Worm (Caenorhabditis elegans) whole organism, L4 larva: ENCODE measurements around the gene VZK822L.2.
A peak's percentile ranks its signal among the peaks of the same experiment; 100 is the strongest.

Source experiments
- F26F4.8 ChIP-seq: fragments of 200-800 bp; sonication (Bioruptor generic); conservative IDR thresholded peaks from 2 replicates; pipeline ENCODE4 v1.3.6; 2022; ENCODE audit warnings: missing genetic modification characterization, missing compliant biosample characterization
- F37D6.2 ChIP-seq: sonication (generic microtip); optimal IDR thresholded peaks from 2 replicates; lab custom pipeline; 2016; ENCODE audit warnings: mild to moderate bottlenecking, missing genetic modification characterization, missing compliant biosample characterization
- F49E8.2 ChIP-seq: sonication (generic microtip); optimal IDR thresholded peaks from 2 replicates; lab custom pipeline; 2016; ENCODE audit warnings: missing compliant biosample characterization, mild to moderate bottlenecking, missing genetic modification characterization, borderline replicate concordance
- T26A8.4 ChIP-seq: fragments of 200-800 bp; sonication (Bioruptor generic); IDR thresholded peaks from 2 replicates; pipeline ENCODE4 v1.3.6; 2022; ENCODE audit warnings: missing genetic modification characterization, missing compliant biosample characterization
- Y48G9A.11 ChIP-seq: fragments of 200-800 bp; sonication (Bioruptor generic); IDR thresholded peaks from 2 replicates; pipeline ENCODE4 v1.3.6; 2022; ENCODE audit warnings: missing genetic modification reagents, missing genetic modification characterization, missing compliant biosample characterization
- Y5F2A.4 ChIP-seq: fragments of 200-800 bp; sonication (Bioruptor generic); optimal IDR thresholded peaks from 2 replicates; lab custom pipeline; 2018; ENCODE audit warnings: mild to moderate bottlenecking, missing genetic modification characterization, missing compliant biosample characterization
- ZK546.5 ChIP-seq, 2 experiments: sonication (generic microtip); optimal IDR thresholded peaks; 2 replicates each; lab custom pipeline; 2017; ENCODE audit warnings: missing biosample characterization in 2 of 2, missing genetic modification characterization in 2 of 2
- aly-2 ChIP-seq: sonication (generic microtip); optimal IDR thresholded peaks from 2 replicates; lab custom pipeline; 2018; ENCODE audit warnings: missing biosample characterization, missing genetic modification characterization
- ceh-20 ChIP-seq: fragments of 200-800 bp; sonication (Bioruptor generic); IDR thresholded peaks from 2 replicates; pipeline ENCODE4 v1.3.6; 2022; ENCODE audit warnings: missing genetic modification reagents, missing genetic modification characterization, missing compliant biosample characterization
- ceh-44 ChIP-seq: fragments of 200-800 bp; sonication (Bioruptor generic); IDR thresholded peaks from 2 replicates; pipeline ENCODE4 v1.3.6; 2022; ENCODE audit warnings: missing genetic modification reagents, missing genetic modification characterization, missing compliant biosample characterization
- ceh-62 ChIP-seq: sonication (generic microtip); optimal IDR thresholded peaks from 2 replicates; lab custom pipeline; 2017; ENCODE audit warnings: missing biosample characterization, missing genetic modification characterization
- ceh-82 ChIP-seq: sonication (generic microtip); optimal IDR thresholded peaks from 2 replicates; lab custom pipeline; 2017; ENCODE audit warnings: missing biosample characterization, missing genetic modification characterization
- ctbp-1 ChIP-seq: fragments of 200-800 bp; sonication (Bioruptor generic); IDR thresholded peaks from 2 replicates; pipeline ENCODE4 v1.3.6; 2022; ENCODE audit warnings: missing genetic modification reagents, missing genetic modification characterization, missing compliant biosample characterization
- daf-16 ChIP-seq, 3 experiments: sonication (generic microtip); optimal IDR thresholded peaks; 2 replicates each; lab custom pipeline; 2016 to 2017; ENCODE audit warnings: missing genetic modification characterization in 3 of 3, missing genetic modification reagents in 3 of 3, mild to moderate bottlenecking in 2 of 3, missing compliant biosample characterization in 2 of 3, missing biosample characterization in 1 of 3, moderate library complexity in 1 of 3
- daf-19 ChIP-seq: fragments of 200-800 bp; sonication (Bioruptor generic); conservative IDR thresholded peaks from 2 replicates; pipeline ENCODE4 v1.3.6; 2022; ENCODE audit warnings: missing genetic modification characterization, missing compliant biosample characterization
- dmd-6 ChIP-seq: fragments of 200-800 bp; sonication (Bioruptor generic); IDR thresholded peaks from 2 replicates; pipeline ENCODE4 v1.3.6; 2022; ENCODE audit warnings: missing genetic modification reagents, missing genetic modification characterization, missing compliant biosample characterization
- dmd-9 ChIP-seq: fragments of 200-800 bp; sonication (Bioruptor generic); IDR thresholded peaks from 2 replicates; pipeline ENCODE4 v1.3.6; 2022; ENCODE audit warnings: missing genetic modification reagents, missing genetic modification characterization, missing compliant biosample characterization
- egl-27 ChIP-seq: sonication (generic microtip); optimal IDR thresholded peaks from 3 replicates; lab custom pipeline; 2017; ENCODE audit warnings: missing biosample characterization, missing genetic modification reagents, missing genetic modification characterization
- egl-43 ChIP-seq: fragments of 200-800 bp; sonication (Bioruptor generic); IDR thresholded peaks from 2 replicates; pipeline ENCODE4 v1.3.6; 2022; ENCODE audit warnings: missing genetic modification reagents, missing genetic modification characterization, missing compliant biosample characterization
- fkh-10 ChIP-seq: fragments of 150-350 bp; optimal IDR thresholded peaks from 2 replicates; lab custom pipeline; 2014; ENCODE audit warnings: missing biosample characterization, missing genetic modification reagents, missing genetic modification characterization
- gei-8 ChIP-seq: fragments of 200-800 bp; sonication (Bioruptor generic); optimal IDR thresholded peaks from 2 replicates; lab custom pipeline; 2018; ENCODE audit warnings: mild to moderate bottlenecking, missing genetic modification characterization, missing compliant biosample characterization
- hif-1 ChIP-seq, 2 experiments: sonication (generic microtip); optimal IDR thresholded peaks; 2 replicates each; lab custom pipeline; 2016 to 2017; ENCODE audit warnings: missing compliant biosample characterization in 2 of 2, missing genetic modification characterization in 2 of 2, missing genetic modification reagents in 2 of 2, missing genotype in 2 of 2, mild to moderate bottlenecking in 1 of 2
- hlh-30 ChIP-seq: sonication (generic microtip); optimal IDR thresholded peaks from 2 replicates; lab custom pipeline; 2017; ENCODE audit warnings: antibody characterized with exemption, mild to moderate bottlenecking, missing genetic modification characterization, missing compliant biosample characterization; ENCODE audit not compliant: insufficient read depth
- lim-7 ChIP-seq: fragments of 200-800 bp; sonication (Bioruptor generic); IDR thresholded peaks from 2 replicates; pipeline ENCODE4 v1.3.6; 2022; ENCODE audit warnings: missing genetic modification characterization, missing compliant biosample characterization
- lin-1 ChIP-seq: fragments of 200-800 bp; sonication (Bioruptor generic); IDR thresholded peaks from 2 replicates; pipeline ENCODE4 v1.3.6; 2022; ENCODE audit warnings: missing genetic modification reagents, missing genetic modification characterization, missing compliant biosample characterization
- lin-15B ChIP-seq: fragments of 150-350 bp; sonication (generic microtip); optimal IDR thresholded peaks from 3 replicates; lab custom pipeline; 2014; ENCODE audit warnings: missing biosample characterization, missing genetic modification characterization
- lin-38 ChIP-seq: fragments of 200-800 bp; sonication (Bioruptor generic); IDR thresholded peaks from 2 replicates; pipeline ENCODE4 v1.3.6; 2022; ENCODE audit warnings: missing genetic modification reagents, missing genetic modification characterization, missing compliant biosample characterization
- lin-39 ChIP-seq: fragments of 150-350 bp; optimal IDR thresholded peaks from 2 replicates; lab custom pipeline; 2014; ENCODE audit warnings: missing biosample characterization, missing genetic modification reagents, missing genetic modification characterization
- mdt-29 ChIP-seq: fragments of 200-800 bp; sonication (Bioruptor generic); IDR thresholded peaks from 2 replicates; pipeline ENCODE4 v1.3.6; 2022; ENCODE audit warnings: missing genetic modification reagents, missing genetic modification characterization, missing compliant biosample characterization
- mes-2 ChIP-seq: sonication (generic microtip); optimal IDR thresholded peaks from 2 replicates; lab custom pipeline; 2016; ENCODE audit warnings: missing genotype, mild to moderate bottlenecking, missing genetic modification characterization, missing compliant biosample characterization; ENCODE audit not compliant: poor library complexity, severe bottlenecking
- mxl-3 ChIP-seq: fragments of 200-800 bp; sonication (Bioruptor generic); optimal IDR thresholded peaks from 2 replicates; lab custom pipeline; 2018; ENCODE audit warnings: mild to moderate bottlenecking, missing genetic modification characterization, missing compliant biosample characterization
- nhr-102 ChIP-seq: sonication (generic microtip); optimal IDR thresholded peaks from 2 replicates; lab custom pipeline; 2016; ENCODE audit warnings: mild to moderate bottlenecking, missing genetic modification characterization, moderate library complexity, missing compliant biosample characterization
- nhr-237 ChIP-seq: sonication (generic microtip); optimal IDR thresholded peaks from 2 replicates; lab custom pipeline; 2017; ENCODE audit warnings: missing biosample characterization, missing genetic modification characterization
- nhr-76 ChIP-seq: fragments of 150-350 bp; optimal IDR thresholded peaks from 2 replicates; lab custom pipeline; 2014; ENCODE audit warnings: missing biosample characterization, missing genetic modification characterization
- nhr-77 ChIP-seq: fragments of 150-350 bp; optimal IDR thresholded peaks from 2 replicates; lab custom pipeline; 2014; ENCODE audit warnings: missing biosample characterization, missing genetic modification characterization
- rbr-2 ChIP-seq: sonication (generic microtip); optimal IDR thresholded peaks from 2 replicates; lab custom pipeline; 2016; ENCODE audit warnings: missing genotype, missing genetic modification characterization, missing compliant biosample characterization
- spr-1 ChIP-seq: sonication (generic microtip); optimal IDR thresholded peaks from 2 replicates; lab custom pipeline; 2016; ENCODE audit warnings: mild to moderate bottlenecking, missing genetic modification characterization, missing compliant biosample characterization
- unc-62 ChIP-seq, 3 experiments: fragments of 150-350 bp in 1 of 3; sonication (generic microtip); optimal IDR thresholded peaks in 2 of 3; peaks in 1 of 3; 1 replicate in 1 of 3; 2 replicates in 2 of 3; lab custom pipeline; 2014 to 2017; ENCODE audit warnings: missing biosample characterization in 3 of 3, missing genetic modification characterization in 3 of 3, missing genetic modification reagents in 3 of 3, missing genotype in 1 of 3
- zip-2 ChIP-seq: fragments of 150-350 bp; optimal IDR thresholded peaks from 2 replicates; lab custom pipeline; 2014; ENCODE audit warnings: missing biosample characterization, missing genetic modification characterization

Gene VZK822L.2

ce11 chrIV:11928388-11928787 is 16.6 kb downstream of the VZK822L.2 start (continued):
- TF ChIP-seq mxl-3 (GFP tag; lab: Kevin White, UChicago) (peak; percentile 53), ceh-82 (tag; lab: Kevin White, UChicago) (no peak), ctbp-1 (0 out of 2 replicates have a peak, but pooled peaks have one; percentile 62), ceh-20 (0 out of 2 replicates have a peak, but pooled peaks have one; percentile 45), lin-15B (tag; lab: Kevin White, UChicago) (no peak), hlh-30 (tag; lab: Kevin White, UChicago) (peak; percentile 60), lin-39 (tag; lab: Kevin White, UChicago) (no peak), lin-1 (GFP tag; lab: Robert Waterston, UW) (0 out of 2 replicates have a peak, but pooled peaks have one; percentile 53), gei-8 (GFP tag; lab: Kevin White, UChicago) (no peak)

- TF ChIP-seq nhr-76 (tag; lab: Kevin White, UChicago) (no peak), egl-27 (tag; lab: Kevin White, UChicago) (no peak), ceh-82 (tag; lab: Kevin White, UChicago) (no peak), Y5F2A.4 (GFP tag; lab: Kevin White, UChicago) (no peak), dmd-9 (GFP tag; lab: Robert Waterston, UW) (no peak), fkh-10 (no peak), spr-1 (tag; lab: Kevin White, UChicago) (no peak), aly-2 (tag; lab: Kevin White, UChicago) (no peak), egl-43 (GFP tag; lab: Robert Waterston, UW) (no peak)
Measured at ce11 chrIV:11930572-11930971, 18.7 kb downstream of the VZK822L.2 start, which contains the start of gene nhx-9. Gene nhx-9 (plus strand): TSS chrIV:11930872.

ce11 chrIV:11937087-11937486 is 25.3 kb downstream of the VZK822L.2 start, which contains the start of gene slc-5A12:
Gene slc-5A12 (plus strand): TSS chrIV:11937419.
- TF ChIP-seq mes-2 (tag; lab: Kevin White, UChicago) (no peak), F49E8.2 (tag; lab: Kevin White, UChicago) (no peak), Y48G9A.11 (GFP tag; lab: Robert Waterston, UW) (no peak), dmd-6 (GFP tag; lab: Robert Waterston, UW) (no peak), zip-2 (no peak)

ce11 chrIV:11938554-11938953 is 26.7 kb downstream of the VZK822L.2 start:
- peak; percentile 27; the same call in 1 of the 2 replicates for TF ChIP-seq mdt-29 (GFP tag; lab: Robert Waterston, UW)
- no peak for TF ChIP-seq nhr-77
- no peak for TF ChIP-seq gei-8 (GFP tag; lab: Kevin White, UChicago)
- no peak for TF ChIP-seq ZK546.5 (tag; optimal IDR thresholded peaks at IDR 0.05; lab: Kevin White, UChicago)
- no peak for TF ChIP-seq rbr-2 (tag; lab: Kevin White, UChicago)
- no peak for TF ChIP-seq hif-1 (tag; optimal IDR thresholded peaks at IDR 0.05; lab: Kevin White, UChicago)
- no peak for TF ChIP-seq nhr-237 (tag; lab: Kevin White, UChicago)
- TF ChIP-seq unc-62 (GFP tag; optimal IDR thresholded peaks at IDR 0.05 in 1 of 2; lab: Kevin White, UChicago), result peak in 1 of 2 experiments; percentile 71
- no peak for TF ChIP-seq unc-62 (tag; optimal IDR thresholded peaks at IDR 0.05; lab: Kevin White, UChicago)
- TF ChIP-seq T26A8.4 (GFP tag; lab: Robert Waterston, UW), result peak; percentile 38; the same call in 1 of the 2 replicates

ce11 chrIV:11942313-11942712 is 30.5 kb downstream of the VZK822L.2 start, which contains the start of gene ZK829.1:
Gene ZK829.1 (minus strand): TSS chrIV:11942413.
- no peak for TF ChIP-seq hif-1 (tag; optimal IDR thresholded peaks at IDR 0.05; lab: Kevin White, UChicago)
- no peak for TF ChIP-seq unc-62 (GFP tag; optimal IDR thresholded peaks at IDR 0.05 in 1 of 2; lab: Kevin White, UChicago)
- TF ChIP-seq unc-62 (tag; optimal IDR thresholded peaks at IDR 0.05; lab: Kevin White, UChicago), result no peak
- TF ChIP-seq ZK546.5 (tag; optimal IDR thresholded peaks at IDR 0.05; lab: Kevin White, UChicago), result no peak
- no peak for TF ChIP-seq lim-7 (GFP tag; lab: Robert Waterston, UW)
- TF ChIP-seq F26F4.8 (GFP tag; lab: Robert Waterston, UW), result no peak
- TF ChIP-seq ceh-44 (GFP tag; lab: Robert Waterston, UW), result no peak
- no peak for TF ChIP-seq nhr-102 (tag; lab: Kevin White, UChicago)
- TF ChIP-seq daf-16 (GFP tag; optimal IDR thresholded peaks at IDR 0.05; lab: Kevin White, UChicago), result no peak
- TF ChIP-seq daf-16 (tag; optimal IDR thresholded peaks at IDR 0.05; lab: Kevin White, UChicago), result no peak
- TF ChIP-seq daf-19 (GFP tag; lab: Robert Waterston, UW), result no peak
- TF ChIP-seq lin-38, result no peak
- TF ChIP-seq dmd-9 (GFP tag; lab: Robert Waterston, UW), result no peak
- TF ChIP-seq F37D6.2 (tag; lab: Kevin White, UChicago), result no peak
- no peak for TF ChIP-seq ceh-62 (tag; lab: Kevin White, UChicago)
- TF ChIP-seq, all 104 proteins: peak for 0
